Fruit fly (Drosophila melanogaster): Measurements from ENCODE around the gene CG7860.

Gene CG7860

DNA sequence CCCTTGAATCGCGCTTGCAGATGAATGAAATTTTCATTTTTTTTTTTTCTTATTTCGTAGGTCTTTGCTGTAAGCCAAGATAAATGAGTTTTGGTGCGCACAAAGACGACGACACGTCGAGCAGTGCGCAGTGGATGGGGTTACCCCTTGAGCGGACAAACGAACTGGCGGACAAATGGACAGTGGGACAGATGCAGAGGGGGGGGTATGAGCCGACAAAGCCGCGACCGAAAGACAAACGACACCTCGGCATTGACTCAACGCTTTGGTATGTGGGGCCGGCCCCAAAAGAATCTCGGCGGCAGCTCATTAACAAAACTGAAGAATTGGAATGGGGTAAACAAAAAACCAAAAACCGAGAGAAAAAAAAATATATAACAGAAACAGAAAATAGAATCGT, 40.6 kb downstream of the CG7860 start:
- TF ChIP-seq CG15710 (tag; optimal IDR thresholded peaks at IDR 0.05) (no peak), CG13204 (GFP tag; optimal IDR thresholded peaks at IDR 0.05) (no peak), CG14655 (GFP tag; optimal IDR thresholded peaks at IDR 0.05) (no peak), CG12605 (GFP tag; IDR thresholded peaks at IDR 0.05) (no peak), Snoo (tag; optimal IDR thresholded peaks at IDR 0.05) (no peak), CG10348 (GFP tag; IDR thresholded peaks at IDR 0.05) (no peak), EcR (GFP tag; optimal IDR thresholded peaks at IDR 0.05) (no peak), fd96Ca (GFP tag; IDR thresholded peaks at IDR 0.05) (no peak)

- TF ChIP-seq CG34367 (tag; optimal IDR thresholded peaks at IDR 0.05) (no peak), EcR (GFP tag; optimal IDR thresholded peaks at IDR 0.05) (no peak), CG13204 (GFP tag; optimal IDR thresholded peaks at IDR 0.05) (no peak), CG32121 (GFP tag; IDR thresholded peaks at IDR 0.05) (no peak), CG14655 (GFP tag; optimal IDR thresholded peaks at IDR 0.05) (no peak), Ets98B (GFP tag; IDR thresholded peaks at IDR 0.05) (no peak), CG8159 (tag; optimal IDR thresholded peaks at IDR 0.05) (no peak), fd96Ca (GFP tag; IDR thresholded peaks at IDR 0.05) (no peak), CG17806 (tag; optimal IDR thresholded peaks at IDR 0.05) (no peak), gl (tag; optimal IDR thresholded peaks at IDR 0.05) (no peak), CG10348 (GFP tag; IDR thresholded peaks at IDR 0.05) (no peak)
Observed at dm6 chrX:15610173-15610572, 41.4 kb downstream of the CG7860 start.

- TF ChIP-seq CG17806 (tag; optimal IDR thresholded peaks at IDR 0.05) (peak; percentile 31), CG14655 (GFP tag; optimal IDR thresholded peaks at IDR 0.05) (peak; percentile 61), CG32121 (GFP tag; IDR thresholded peaks at IDR 0.05) (no peak), fd96Ca (GFP tag; IDR thresholded peaks at IDR 0.05) (no peak), CG8301 (tag; optimal IDR thresholded peaks at IDR 0.05) (peak; percentile 35), D1 (tag; optimal IDR thresholded peaks at IDR 0.05) (no peak), Snoo (tag; optimal IDR thresholded peaks at IDR 0.05) (no peak), CG15710 (tag; optimal IDR thresholded peaks at IDR 0.05) (peak; percentile 12), Pif1B (GFP tag; optimal IDR thresholded peaks at IDR 0.05) (no peak), CG9948 (tag; optimal IDR thresholded peaks at IDR 0.05) (peak; percentile 27), CG10348 (GFP tag; IDR thresholded peaks at IDR 0.05) (no peak), CG4496 (GFP tag; IDR thresholded peaks at IDR 0.05) (peak; percentile 35; the same call in 1 of the 3 replicates), Ets98B (GFP tag; IDR thresholded peaks at IDR 0.05) (no peak), gl (tag; optimal IDR thresholded peaks at IDR 0.05) (no peak), rn (GFP tag; IDR thresholded peaks at IDR 0.05) (no peak), Pif1A (GFP tag; optimal IDR thresholded peaks at IDR 0.05) (peak; percentile 26), EcR (GFP tag; optimal IDR thresholded peaks at IDR 0.05) (no peak), CG8159 (tag; optimal IDR thresholded peaks at IDR 0.05) (peak; percentile 14)
Observed at dm6 chrX:15610957-15611356, 42.2 kb downstream of the CG7860 start.

DNA sequence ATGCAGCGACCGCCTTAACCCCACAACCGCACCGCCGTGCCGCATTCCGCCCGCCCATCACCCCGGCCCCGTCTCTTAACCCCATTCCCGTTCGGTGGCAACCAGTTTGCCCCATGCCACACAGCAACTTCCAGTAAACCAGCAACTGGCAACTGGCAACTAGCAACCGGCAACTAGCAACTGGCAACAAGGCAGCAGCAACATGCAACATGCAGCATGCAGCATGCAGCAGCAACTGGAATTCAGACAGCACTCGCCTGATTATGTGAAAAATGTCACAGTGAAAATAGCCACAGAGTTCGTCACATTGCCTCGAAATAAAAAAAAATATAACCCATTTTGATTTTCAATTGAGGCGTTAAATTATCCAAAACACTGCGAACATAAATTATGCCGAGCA, 43.0 kb downstream of the CG7860 start:
- TF ChIP-seq CG9948 (tag; optimal IDR thresholded peaks at IDR 0.05), result no peak
- no peak for TF ChIP-seq fd96Ca (GFP tag; IDR thresholded peaks at IDR 0.05)
- TF ChIP-seq D1 (tag; optimal IDR thresholded peaks at IDR 0.05), result no peak
- TF ChIP-seq Pif1B (GFP tag; optimal IDR thresholded peaks at IDR 0.05), result no peak
- no peak for TF ChIP-seq Pif1A (GFP tag; optimal IDR thresholded peaks at IDR 0.05)
- no peak for TF ChIP-seq CG8301 (tag; optimal IDR thresholded peaks at IDR 0.05)
- peak; percentile 75 for TF ChIP-seq CG13204 (GFP tag; optimal IDR thresholded peaks at IDR 0.05)
- TF ChIP-seq CG15710 (tag; optimal IDR thresholded peaks at IDR 0.05), result no peak
- no peak for TF ChIP-seq CG8159 (tag; optimal IDR thresholded peaks at IDR 0.05)
- TF ChIP-seq EcR (GFP tag; optimal IDR thresholded peaks at IDR 0.05), result no peak
- no peak for TF ChIP-seq CG14655 (GFP tag; optimal IDR thresholded peaks at IDR 0.05)
- no peak for TF ChIP-seq CG17806 (tag; optimal IDR thresholded peaks at IDR 0.05)
- TF ChIP-seq CG34367 (tag; optimal IDR thresholded peaks at IDR 0.05), result no peak
- TF ChIP-seq Snoo (tag; optimal IDR thresholded peaks at IDR 0.05), result no peak
- TF ChIP-seq CG32121 (GFP tag; IDR thresholded peaks at IDR 0.05), result no peak
- no peak for TF ChIP-seq gl (tag; optimal IDR thresholded peaks at IDR 0.05)
- no peak for TF ChIP-seq rn (GFP tag; IDR thresholded peaks at IDR 0.05)
- peak; percentile 31; the same call in 1 of the 3 replicates for TF ChIP-seq CG4496 (GFP tag; IDR thresholded peaks at IDR 0.05)
- TF ChIP-seq CG12605 (GFP tag; IDR thresholded peaks at IDR 0.05), result peak; percentile 5; the same call in 1 of the 2 replicates
- TF ChIP-seq CG10348 (GFP tag; IDR thresholded peaks at IDR 0.05), result no peak
- TF ChIP-seq Ets98B (GFP tag; IDR thresholded peaks at IDR 0.05), result no peak

- peak; percentile 33 for TF ChIP-seq Snoo (tag; optimal IDR thresholded peaks at IDR 0.05)
- TF ChIP-seq CG9948 (tag; optimal IDR thresholded peaks at IDR 0.05), result peak; percentile 50
- TF ChIP-seq gl (tag; optimal IDR thresholded peaks at IDR 0.05), result no peak
- peak; percentile 51 for TF ChIP-seq CG8159 (tag; optimal IDR thresholded peaks at IDR 0.05)
- peak; percentile 71 for TF ChIP-seq CG8301 (tag; optimal IDR thresholded peaks at IDR 0.05)
- peak; percentile 77; the same call in 2 of the 3 replicates for TF ChIP-seq CG4496 (GFP tag; IDR thresholded peaks at IDR 0.05)
- peak; percentile 28 for TF ChIP-seq Pif1A (GFP tag; optimal IDR thresholded peaks at IDR 0.05)
- TF ChIP-seq CG13204 (GFP tag; optimal IDR thresholded peaks at IDR 0.05), result no peak
- peak; percentile 73 for TF ChIP-seq CG14655 (GFP tag; optimal IDR thresholded peaks at IDR 0.05)
- peak; percentile 75 for TF ChIP-seq CG12605 (GFP tag; IDR thresholded peaks at IDR 0.05)
- no peak for TF ChIP-seq CG10348 (GFP tag; IDR thresholded peaks at IDR 0.05)
- TF ChIP-seq CG32121 (GFP tag; IDR thresholded peaks at IDR 0.05), result peak; percentile 63
- no peak for TF ChIP-seq EcR (GFP tag; optimal IDR thresholded peaks at IDR 0.05)
- TF ChIP-seq fd96Ca (GFP tag; IDR thresholded peaks at IDR 0.05), result no peak
- no peak for TF ChIP-seq rn (GFP tag; IDR thresholded peaks at IDR 0.05)
- peak; percentile 27 for TF ChIP-seq CG15710 (tag; optimal IDR thresholded peaks at IDR 0.05)
- peak; percentile 19 for TF ChIP-seq CG34367 (tag; optimal IDR thresholded peaks at IDR 0.05)
- peak; percentile 51 for TF ChIP-seq CG17806 (tag; optimal IDR thresholded peaks at IDR 0.05)
- TF ChIP-seq Ets98B (GFP tag; IDR thresholded peaks at IDR 0.05), result peak; percentile 49
- TF ChIP-seq D1 (tag; optimal IDR thresholded peaks at IDR 0.05), result no peak
- no peak for TF ChIP-seq Pif1B (GFP tag; optimal IDR thresholded peaks at IDR 0.05)
Observed at dm6 chrX:15615426-15615825, 46.6 kb downstream of the CG7860 start.

dm6 chrX:15616018-15616417, 47.2 kb downstream of the CG7860 start:
- TF ChIP-seq CG17806 (tag; optimal IDR thresholded peaks at IDR 0.05) (no peak), CG32121 (GFP tag; IDR thresholded peaks at IDR 0.05) (no peak), CG8159 (tag; optimal IDR thresholded peaks at IDR 0.05) (no peak)

Measured in whole organism, pupa.